Worm (Caenorhabditis elegans) whole organism, L1 larva: Measurements from ENCODE around the gene C02G6.2.

Experiments used
- aha-1 ChIP-seq: fragments of 150-350 bp; optimal IDR thresholded peaks from 2 replicates; lab custom pipeline; 2014; ENCODE audit warnings: missing biosample characterization, missing genetic modification characterization
- aly-2 ChIP-seq: fragments of 150-350 bp; optimal IDR thresholded peaks from 2 replicates; lab custom pipeline; 2014; ENCODE audit warnings: missing biosample characterization, missing genetic modification characterization
- ama-1 ChIP-seq: fragments of 150-350 bp; optimal IDR thresholded peaks from 2 replicates; lab custom pipeline; 2014
- ceh-8 ChIP-seq: fragments of 200-800 bp; sonication (Bioruptor generic); optimal IDR thresholded peaks from 2 replicates; lab custom pipeline; 2018; ENCODE audit warnings: mild to moderate bottlenecking, missing genetic modification characterization, moderate library complexity, missing compliant biosample characterization
- dpl-1 ChIP-seq, 3 experiments: fragments of 150-350 bp in 2 of 3; sonication (generic microtip) in 1 of 3; optimal IDR thresholded peaks; 2 replicates each; lab custom pipeline; 2014 to 2017; ENCODE audit warnings: missing biosample characterization in 3 of 3, missing genetic modification characterization in 3 of 3, missing genetic modification reagents in 3 of 3
- efl-1 ChIP-seq, 4 experiments: fragments of 150-350 bp; optimal IDR thresholded peaks in 3 of 4; peaks in 1 of 4; 1 replicate in 1 of 4; 2 replicates in 3 of 4; lab custom pipeline; 2014; ENCODE audit warnings: missing biosample characterization in 2 of 4, missing genetic modification characterization in 2 of 4, missing genetic modification reagents in 2 of 4
- egl-13 ChIP-seq: sonication (generic microtip); optimal IDR thresholded peaks from 2 replicates; lab custom pipeline; 2016; ENCODE audit warnings: missing genotype, missing genetic modification reagents, missing genetic modification characterization, missing compliant biosample characterization
- egl-27 ChIP-seq, 2 experiments: fragments of 150-350 bp in 1 of 2; sonication (generic microtip); optimal IDR thresholded peaks; 3 replicates each; lab custom pipeline; 2017 to 2018; ENCODE audit warnings: missing biosample characterization in 2 of 2, missing genetic modification characterization in 2 of 2, missing genetic modification reagents in 2 of 2
- elt-2 ChIP-seq: sonication (generic microtip); optimal IDR thresholded peaks from 2 replicates; lab custom pipeline; 2016; ENCODE audit warnings: missing genetic modification characterization, mild to moderate bottlenecking, inconsistent platforms, missing compliant biosample characterization, missing genetic modification reagents
- elt-3 ChIP-seq, 6 experiments: fragments of 150-350 bp in 1 of 6; sonication (generic microtip); optimal IDR thresholded peaks; 2 replicates each; lab custom pipeline; 2017 to 2018; ENCODE audit warnings: missing biosample characterization in 6 of 6, missing genetic modification characterization in 6 of 6, inconsistent platforms in 1 of 6
- fkh-10 ChIP-seq: sonication (generic microtip); optimal IDR thresholded peaks from 2 replicates; lab custom pipeline; 2017; ENCODE audit warnings: missing biosample characterization, missing genetic modification reagents, missing genetic modification characterization
- fkh-8 ChIP-seq: sonication (generic microtip); optimal IDR thresholded peaks from 2 replicates; lab custom pipeline; 2016; ENCODE audit warnings: mild to moderate bottlenecking, missing genetic modification characterization, missing compliant biosample characterization
- fos-1 ChIP-seq: fragments of 150-350 bp; optimal IDR thresholded peaks from 2 replicates; lab custom pipeline; 2014; ENCODE audit warnings: missing biosample characterization, missing genetic modification characterization
- grh-1 ChIP-seq: fragments of 200-800 bp; sonication (Bioruptor generic); IDR thresholded peaks from 2 replicates; pipeline ENCODE4 v1.3.6; 2022; ENCODE audit warnings: missing genetic modification reagents, missing genetic modification characterization, missing compliant biosample characterization
- hlh-17 ChIP-seq: fragments of 200-800 bp; sonication (Bioruptor generic); optimal IDR thresholded peaks from 2 replicates; lab custom pipeline; 2018; ENCODE audit warnings: missing genetic modification characterization, mild to moderate bottlenecking, missing compliant biosample characterization, moderate library complexity, borderline replicate concordance
- hpl-2 ChIP-seq: fragments of 150-350 bp; optimal IDR thresholded peaks from 2 replicates; lab custom pipeline; 2014; ENCODE audit warnings: missing biosample characterization, missing genetic modification reagents, missing genetic modification characterization
- irx-1 ChIP-seq: sonication (generic microtip); optimal IDR thresholded peaks from 2 replicates; lab custom pipeline; 2016; ENCODE audit warnings: missing genetic modification characterization, missing compliant biosample characterization
- isw-1 ChIP-seq: fragments of 200-800 bp; sonication (Bioruptor generic); IDR thresholded peaks from 2 replicates; pipeline ENCODE4 v1.3.6; 2022; ENCODE audit warnings: missing genetic modification characterization, missing compliant biosample characterization
- lin-14 ChIP-seq: fragments of 200-800 bp; sonication (Bioruptor generic); optimal IDR thresholded peaks from 2 replicates; lab custom pipeline; 2018; ENCODE audit warnings: mild to moderate bottlenecking, missing genetic modification characterization, moderate library complexity, missing compliant biosample characterization
- lin-35 ChIP-seq, 2 experiments: fragments of 150-350 bp; optimal IDR thresholded peaks; 2 replicates each; lab custom pipeline; 2014; ENCODE audit warnings: missing biosample characterization in 2 of 2, missing genetic modification characterization in 2 of 2, missing genetic modification reagents in 2 of 2
- lin-39 ChIP-seq: fragments of 150-350 bp; optimal IDR thresholded peaks from 2 replicates; lab custom pipeline; 2014; ENCODE audit warnings: missing biosample characterization, missing genetic modification reagents, missing genetic modification characterization
- lir-3 ChIP-seq: sonication (generic microtip); optimal IDR thresholded peaks from 2 replicates; lab custom pipeline; 2016; ENCODE audit warnings: mild to moderate bottlenecking, missing genetic modification characterization, moderate library complexity, missing compliant biosample characterization; ENCODE audit not compliant: poor library complexity
- lsy-2 ChIP-seq, 2 experiments: fragments of 150-350 bp; optimal IDR thresholded peaks; 2 replicates each; lab custom pipeline; 2014; ENCODE audit warnings: missing biosample characterization in 2 of 2, missing genetic modification characterization in 2 of 2
- mab-9 ChIP-seq: fragments of 200-800 bp; sonication (Bioruptor generic); IDR thresholded peaks from 2 replicates; pipeline ENCODE4 v1.3.6; 2022; ENCODE audit warnings: missing genetic modification reagents, missing genetic modification characterization, missing compliant biosample characterization
- mep-1 ChIP-seq: fragments of 150-350 bp; optimal IDR thresholded peaks from 2 replicates; lab custom pipeline; 2014; ENCODE audit warnings: missing biosample characterization, missing genetic modification characterization
- nhr-237 ChIP-seq: fragments of 150-350 bp; optimal IDR thresholded peaks from 2 replicates; lab custom pipeline; 2014; ENCODE audit warnings: missing biosample characterization, missing genetic modification characterization
- nhr-47 ChIP-seq: sonication (generic microtip); optimal IDR thresholded peaks from 2 replicates; lab custom pipeline; 2016; ENCODE audit warnings: mild to moderate bottlenecking, missing genetic modification characterization, moderate library complexity, missing compliant biosample characterization
- nhr-76 ChIP-seq: sonication (generic microtip); optimal IDR thresholded peaks from 2 replicates; lab custom pipeline; 2017; ENCODE audit warnings: missing biosample characterization, missing genetic modification characterization
- nhr-85 ChIP-seq: sonication (generic microtip); peaks from one replicate; lab custom pipeline; 2016; ENCODE audit warnings: missing genetic modification characterization, inconsistent platforms, missing compliant biosample characterization
- nhr-90 ChIP-seq: sonication (generic microtip); optimal IDR thresholded peaks from 2 replicates; lab custom pipeline; 2016; ENCODE audit warnings: mild to moderate bottlenecking, missing genetic modification characterization, missing compliant biosample characterization; ENCODE audit not compliant: poor library complexity
- pag-3 ChIP-seq: sonication (generic microtip); optimal IDR thresholded peaks from 2 replicates; lab custom pipeline; 2017; ENCODE audit warnings: missing genetic modification characterization, mild to moderate bottlenecking, missing compliant biosample characterization, antibody characterized with exemption, borderline replicate concordance; ENCODE audit not compliant: insufficient read depth
- pax-3 ChIP-seq: fragments of 200-800 bp; sonication (Bioruptor generic); optimal IDR thresholded peaks from 2 replicates; lab custom pipeline; 2018; ENCODE audit warnings: mild to moderate bottlenecking, missing genetic modification characterization, moderate library complexity, missing compliant biosample characterization
- pqm-1 ChIP-seq: sonication (generic microtip); optimal IDR thresholded peaks from 3 replicates; lab custom pipeline; 2017; ENCODE audit warnings: missing biosample characterization, missing genetic modification characterization
- rnt-1 ChIP-seq: sonication (generic microtip); optimal IDR thresholded peaks from 2 replicates; lab custom pipeline; 2016; ENCODE audit warnings: mild to moderate bottlenecking, missing genetic modification characterization, moderate library complexity, missing compliant biosample characterization
- skn-1 ChIP-seq: fragments of 150-350 bp; optimal IDR thresholded peaks from 2 replicates; lab custom pipeline; 2014; ENCODE audit warnings: missing biosample characterization, missing genetic modification characterization
- snu-23 ChIP-seq: sonication (generic microtip); optimal IDR thresholded peaks from 2 replicates; lab custom pipeline; 2016; ENCODE audit warnings: missing genetic modification characterization, missing compliant biosample characterization
- sup-37 ChIP-seq: fragments of 200-800 bp; sonication (Bioruptor generic); optimal IDR thresholded peaks from 2 replicates; lab custom pipeline; 2018; ENCODE audit warnings: mild to moderate bottlenecking, missing genetic modification characterization, missing compliant biosample characterization
- tbx-2 ChIP-seq: sonication (generic microtip); optimal IDR thresholded peaks from 2 replicates; lab custom pipeline; 2016; ENCODE audit warnings: missing genetic modification characterization, missing compliant biosample characterization
- tlp-1 ChIP-seq: fragments of 150-350 bp; optimal IDR thresholded peaks from 2 replicates; lab custom pipeline; 2014; ENCODE audit warnings: missing biosample characterization, missing genetic modification characterization
- unc-30 ChIP-seq: sonication (generic microtip); optimal IDR thresholded peaks from 2 replicates; lab custom pipeline; 2017; ENCODE audit warnings: missing biosample characterization, missing genetic modification characterization
- unc-98 ChIP-seq: fragments of 200-800 bp; sonication (Bioruptor generic); IDR thresholded peaks from 2 replicates; pipeline ENCODE4 v1.3.6; 2022; ENCODE audit warnings: missing genetic modification characterization, missing compliant biosample characterization
- zip-4 ChIP-seq: fragments of 200-800 bp; sonication (Bioruptor generic); optimal IDR thresholded peaks from 2 replicates; lab custom pipeline; 2018; ENCODE audit warnings: mild to moderate bottlenecking, missing genetic modification characterization, moderate library complexity, missing compliant biosample characterization
- ztf-4 ChIP-seq: fragments of 150-350 bp; optimal IDR thresholded peaks from 2 replicates; lab custom pipeline; 2014; ENCODE audit warnings: missing biosample characterization, missing genetic modification characterization

C02G6.2 gene

DNA sequence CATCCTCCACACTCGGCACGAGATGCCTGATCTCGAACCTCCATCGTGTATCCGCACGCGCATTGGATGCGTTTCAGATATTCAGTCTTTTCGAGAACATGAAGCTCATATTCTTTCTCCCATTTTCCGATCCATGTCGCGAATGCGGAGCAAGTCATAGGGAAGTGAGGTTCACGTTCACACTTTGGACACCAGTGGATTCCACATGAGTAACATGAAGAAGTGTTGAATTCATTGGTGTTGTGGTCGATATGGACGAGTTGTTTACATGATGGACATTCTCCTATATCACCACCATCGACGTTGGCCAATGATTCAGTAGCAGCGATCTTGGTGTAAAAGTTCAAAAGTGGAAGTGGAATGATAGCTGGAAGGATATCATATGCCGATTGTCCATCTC is 30.9 kb upstream of the C02G6.2 start:
- TF ChIP-seq hlh-17 (GFP tag; lab: Kevin White, UChicago) (no peak), ama-1 (lab: Kevin White, UChicago) (peak; percentile 80)

DNA sequence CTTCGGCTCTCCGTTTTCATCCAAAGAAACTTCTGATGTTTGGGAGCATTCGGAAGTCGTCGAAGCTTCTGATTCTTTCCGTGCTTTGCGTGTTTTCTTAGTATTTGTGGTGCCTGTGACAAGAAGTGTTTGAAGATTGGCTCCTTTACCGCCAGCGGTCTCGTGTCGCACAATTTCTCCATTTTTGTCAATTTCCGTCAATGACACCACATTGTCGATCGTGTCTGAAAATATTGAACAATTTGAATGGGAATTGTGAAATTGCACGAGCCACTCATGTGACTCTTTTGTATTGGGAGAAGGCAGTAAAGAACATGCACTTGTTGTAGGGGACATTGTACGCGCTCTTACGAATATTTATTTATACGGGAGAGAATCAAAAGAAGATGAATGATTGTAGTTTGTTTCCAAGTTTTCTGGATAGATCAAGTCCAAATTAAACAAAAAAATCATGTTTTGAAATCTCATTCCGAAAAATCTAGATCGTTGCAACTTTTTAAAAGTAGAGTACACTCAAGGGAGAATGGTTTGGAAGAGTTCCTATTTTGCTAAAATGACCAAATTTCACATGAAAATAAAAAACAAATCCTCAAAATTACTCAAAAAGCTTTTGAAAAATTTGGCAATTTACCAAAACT is 29.2 kb upstream of the C02G6.2 start:
- TF ChIP-seq irx-1 (tag; lab: Kevin White, UChicago) (peak; percentile 27), tlp-1 (tag; lab: Kevin White, UChicago) (no peak), pax-3 (tag; lab: Kevin White, UChicago) (peak; percentile 54), rnt-1 (peak; percentile 2), snu-23 (GFP tag; lab: Kevin White, UChicago) (peak; percentile 1), lin-39 (no peak), nhr-85 (tag; lab: Kevin White, UChicago) (peak; percentile 66), efl-1 (optimal IDR thresholded peaks at IDR 0.05; lab: Kevin White, UChicago) (no peak), efl-1 (GFP tag; optimal IDR thresholded peaks at IDR 0.05 in 1 of 2; lab: Kevin White, UChicago) (peak in 1 of 2 experiments; percentile 74), lin-35 (GFP tag; optimal IDR thresholded peaks at IDR 0.05; lab: Kevin White, UChicago) (peak in 1 of 2 experiments; percentile 55)

DNA sequence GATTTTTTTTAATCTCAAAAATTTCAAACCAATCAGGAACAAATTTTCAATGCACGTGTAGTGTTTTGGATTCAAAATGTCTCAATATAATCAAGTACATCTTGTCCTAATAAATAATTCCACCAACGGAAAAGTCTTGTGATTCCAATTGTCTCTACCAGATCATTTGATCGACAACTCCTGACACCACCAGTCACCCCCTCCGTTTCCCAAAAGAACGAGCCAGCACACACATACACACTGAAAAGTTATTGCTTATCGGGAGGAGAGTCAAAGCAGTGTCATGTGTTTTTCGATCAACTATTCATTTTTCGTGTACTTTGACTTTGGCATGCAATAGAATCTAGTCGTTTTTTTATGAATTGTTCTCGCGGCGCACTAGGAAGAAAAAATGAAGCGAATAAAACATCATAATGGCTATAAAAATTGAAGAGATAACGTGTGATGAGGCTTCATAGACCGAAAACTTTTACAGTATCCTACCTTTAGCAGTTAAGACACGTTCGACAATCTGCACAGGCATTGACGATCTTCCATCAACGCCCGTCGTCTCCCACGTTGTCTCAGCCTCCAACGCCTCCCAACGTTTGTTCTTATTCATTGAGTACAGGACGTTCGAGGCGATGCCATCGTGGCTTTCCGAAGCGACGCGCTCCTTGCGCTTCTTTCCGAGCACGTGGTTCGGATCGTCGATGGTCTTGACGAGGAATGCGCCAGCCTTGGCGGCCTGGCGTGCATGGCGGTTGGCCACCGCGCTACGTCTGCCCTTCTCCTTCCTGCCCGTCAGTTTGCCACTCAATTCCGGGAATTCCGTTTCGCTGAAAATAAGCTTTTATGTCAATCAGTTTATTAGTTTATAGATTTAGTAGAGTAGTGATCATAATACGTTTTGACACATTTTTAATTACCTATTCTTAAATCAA is 28.2 kb upstream of the C02G6.2 start:
- TF ChIP-seq isw-1 (GFP tag; lab: Robert Waterston, UW) (no peak; the same call in 1 of the 2 replicates), nhr-47 (tag; lab: Kevin White, UChicago) (peak; percentile 65), fkh-10 (GFP tag; lab: Kevin White, UChicago) (no peak), tbx-2 (tag; lab: Kevin White, UChicago) (peak; percentile 28), fos-1 (tag; lab: Kevin White, UChicago) (no peak), lin-39 (no peak), ceh-8 (GFP tag; lab: Kevin White, UChicago) (no peak), zip-4 (no peak), efl-1 (optimal IDR thresholded peaks at IDR 0.05; lab: Kevin White, UChicago) (peak; percentile 3 to 12), efl-1 (GFP tag; optimal IDR thresholded peaks at IDR 0.05 in 1 of 2; lab: Kevin White, UChicago) (peak in 1 of 2 experiments; percentile 92), egl-27 (tag; optimal IDR thresholded peaks at IDR 0.05; lab: Kevin White, UChicago) (no peak), pqm-1 (tag; lab: Kevin White, UChicago) (no peak), lin-14 (GFP tag; lab: Kevin White, UChicago) (peak; percentile 78), unc-98 (GFP tag; lab: Robert Waterston, UW) (no peak), fkh-8 (peak; percentile 60), elt-2 (tag; lab: Kevin White, UChicago) (peak; percentile 80), snu-23 (GFP tag; lab: Kevin White, UChicago) (peak; percentile 65), egl-13 (tag; lab: Kevin White, UChicago) (no peak), nhr-90 (tag; lab: Kevin White, UChicago) (peak; percentile 14), skn-1 (peak; percentile 48), sup-37 (GFP tag; lab: Kevin White, UChicago) (no peak), lin-35 (GFP tag; optimal IDR thresholded peaks at IDR 0.05; lab: Kevin White, UChicago) (peak; percentile 33 to 58), lsy-2 (tag; optimal IDR thresholded peaks at IDR 0.05; lab: Kevin White, UChicago) (peak; percentile 63 to 72), nhr-76 (no peak), hpl-2 (GFP tag; lab: Kevin White, UChicago) (no peak), nhr-237 (tag; lab: Kevin White, UChicago) (no peak), mep-1 (tag; lab: Kevin White, UChicago) (peak; percentile 38), pag-3 (tag; lab: Kevin White, UChicago) (no peak), irx-1 (tag; lab: Kevin White, UChicago) (no peak), ztf-4 (tag; lab: Kevin White, UChicago) (peak; percentile 47), dpl-1 (GFP tag; optimal IDR thresholded peaks at IDR 0.05; lab: Kevin White, UChicago) (peak in 2 of 3 experiments; percentile 33 to 41), aha-1 (tag; lab: Kevin White, UChicago) (no peak), unc-30 (no peak), aly-2 (no peak), grh-1 (GFP tag; lab: Robert Waterston, UW) (no peak), mab-9 (GFP tag; lab: Robert Waterston, UW) (no peak), elt-3 (tag; optimal IDR thresholded peaks at IDR 0.05; lab: Kevin White, UChicago) (peak in 1 of 6 experiments; percentile 22), lir-3 (tag; lab: Kevin White, UChicago) (peak; percentile 43)
